Worm (Caenorhabditis elegans): Measurements from ENCODE around the gene F47B8.8.

- TF ChIP-seq nhr-27 (tag; optimal IDR thresholded peaks at IDR 0.05) (no peak), egl-18 (GFP tag; IDR thresholded peaks at IDR 0.05) (no peak), dpl-1 (GFP tag; optimal IDR thresholded peaks at IDR 0.05) (no peak), attf-6 (GFP tag; IDR thresholded peaks at IDR 0.05) (no peak), ekl-4 (GFP tag; IDR thresholded peaks at IDR 0.05) (no peak), unc-130 (GFP tag; optimal IDR thresholded peaks at IDR 0.05) (no peak), pha-4 (tag; optimal IDR thresholded peaks at IDR 0.05) (no peak), madf-6 (GFP tag; IDR thresholded peaks at IDR 0.05) (no peak), hlh-12 (tag; optimal IDR thresholded peaks at IDR 0.05) (no peak), dox-1 (GFP tag; IDR thresholded peaks at IDR 0.05) (no peak), let-607 (tag; optimal IDR thresholded peaks at IDR 0.05) (no peak)
Measured at ce11 chrV:14372774-14373173, 41.2 kb downstream of the F47B8.8 start, which contains the start of gene unc-39.

All from whole organism, young adult.